Worm (Caenorhabditis elegans) whole organism, L4 larva: ENCODE results near the gene srw-72.

ENCODE experiments used
- Y105C5A.15 ChIP-seq: fragments of 200-800 bp; sonication (Bioruptor generic); IDR thresholded peaks from 2 replicates; pipeline ENCODE4 v1.3.6; 2022; ENCODE audit warnings: missing genetic modification characterization, missing compliant biosample characterization
- dpl-1 ChIP-seq: fragments of 150-350 bp; optimal IDR thresholded peaks from 2 replicates; lab custom pipeline; 2014; ENCODE audit warnings: missing biosample characterization, missing genetic modification reagents, missing genetic modification characterization
- nhr-6 ChIP-seq: fragments of 150-350 bp; optimal IDR thresholded peaks from 2 replicates; lab custom pipeline; 2014; ENCODE audit warnings: missing biosample characterization, missing genetic modification characterization
- nhr-77 ChIP-seq: fragments of 150-350 bp; optimal IDR thresholded peaks from 2 replicates; lab custom pipeline; 2014; ENCODE audit warnings: missing biosample characterization, missing genetic modification characterization
- snpc-1.2 ChIP-seq: fragments of 200-800 bp; sonication (Bioruptor generic); IDR thresholded peaks from 2 replicates; pipeline ENCODE4 v1.3.6; 2022; ENCODE audit warnings: missing genetic modification reagents, missing genetic modification characterization, missing compliant biosample characterization
- snpc-4 ChIP-seq: fragments of 150-350 bp; optimal IDR thresholded peaks from 2 replicates; lab custom pipeline; 2014; ENCODE audit warnings: missing biosample characterization, missing genetic modification characterization
- unc-39 ChIP-seq: sonication (generic microtip); optimal IDR thresholded peaks from 2 replicates; lab custom pipeline; 2017; ENCODE audit warnings: missing biosample characterization, missing genetic modification characterization
- unc-62 ChIP-seq, 3 experiments: fragments of 150-350 bp in 1 of 3; sonication (generic microtip); optimal IDR thresholded peaks in 2 of 3; peaks in 1 of 3; 1 replicate in 1 of 3; 2 replicates in 2 of 3; lab custom pipeline; 2014 to 2017; ENCODE audit warnings: missing biosample characterization in 3 of 3, missing genetic modification characterization in 3 of 3, missing genetic modification reagents in 3 of 3, missing genotype in 1 of 3

DNA sequence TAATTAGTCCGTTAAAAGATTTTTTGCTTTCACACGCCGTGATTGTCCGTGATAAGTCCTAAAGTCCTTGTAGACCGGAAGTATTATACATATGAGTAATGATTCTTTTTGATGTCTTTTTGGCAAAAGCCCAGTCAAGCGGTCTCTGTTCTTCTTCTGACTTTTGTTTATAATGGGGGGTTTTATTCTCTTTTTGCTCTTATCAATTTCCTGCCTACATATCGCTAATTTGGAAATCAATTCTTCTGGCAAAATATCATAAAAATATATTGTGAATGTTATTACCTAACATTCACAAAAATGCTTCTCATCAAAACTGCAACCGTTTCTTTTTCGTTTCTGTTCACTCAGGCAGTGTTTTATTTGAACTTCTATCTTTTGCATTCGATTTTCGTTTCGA is 9.6 kb downstream of the srw-72 start, which contains the start of gene srbc-61:
- TF ChIP-seq nhr-77 (tag; lab: Kevin White, UChicago) (no peak), snpc-4 (tag; lab: Kevin White, UChicago) (no peak), dpl-1 (no peak), Y105C5A.15 (no peak), nhr-6 (no peak), unc-39 (tag; lab: Kevin White, UChicago) (no peak), snpc-1.2 (GFP tag; lab: Robert Waterston, UW) (no peak), unc-62 (GFP tag; optimal IDR thresholded peaks at IDR 0.05 in 1 of 2; lab: Kevin White, UChicago) (no peak), unc-62 (tag; optimal IDR thresholded peaks at IDR 0.05; lab: Kevin White, UChicago) (no peak)
